Worm (Caenorhabditis elegans): ENCODE measurements around the gene C27H6.9.

- TF ChIP-seq T22C8.4 (GFP tag; IDR thresholded peaks at IDR 0.05) (no peak), ztf-23 (GFP tag; IDR thresholded peaks at IDR 0.05) (no peak), ztf-29 (GFP tag; IDR thresholded peaks at IDR 0.05) (no peak), ref-1 (GFP tag; conservative IDR thresholded peaks at IDR 0.05) (no peak), cog-1 (tag; optimal IDR thresholded peaks at IDR 0.05) (no peak), flt-1 (GFP tag; IDR thresholded peaks at IDR 0.05) (no peak), med-1 (GFP tag; optimal IDR thresholded peaks at IDR 0.05; ENCODE audit: insufficient read depth) (no peak)
These were observed 45.2 kb upstream of the C27H6.9 start, which contains the start of gene srj-33 for ce11 chrV:9937435-9937834.

Data from whole organism, midembryonic.